Worm (Caenorhabditis elegans) whole organism, early embryonic: Measurements from ENCODE around the gene T14B4.5.

Experiments
- ama-1 ChIP-seq: fragments of 150-350 bp; optimal IDR thresholded peaks from 2 replicates; lab custom pipeline; 2014
- flt-1 ChIP-seq: fragments of 200-800 bp; sonication (Bioruptor generic); IDR thresholded peaks from 2 replicates; pipeline ENCODE4 v1.3.6; 2022; ENCODE audit warnings: missing genetic modification characterization, missing compliant biosample characterization

DNA sequence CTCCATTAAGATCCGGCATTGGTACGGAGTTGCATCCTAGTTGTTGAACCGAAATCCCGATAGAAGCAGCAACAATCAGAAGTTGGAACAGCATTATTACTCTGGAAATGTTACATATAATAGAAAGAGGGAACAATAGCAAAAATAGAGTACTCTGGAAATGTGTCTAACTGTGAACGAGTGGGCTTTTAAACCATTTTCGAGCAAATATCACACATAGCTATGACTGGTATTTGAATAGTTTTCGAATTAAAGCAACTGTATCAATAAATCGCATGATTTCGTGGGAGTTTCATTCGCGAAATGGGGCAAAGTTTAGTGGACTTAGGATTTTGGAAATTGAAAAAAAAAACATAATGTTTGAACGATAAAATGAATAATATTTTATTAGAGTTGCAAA is 32.8 kb downstream of the T14B4.5 start, which contains the start of gene F41G3.10:
- TF ChIP-seq ama-1 (lab: Kevin White, UChicago) (no peak), flt-1 (no peak)
